Worm (Caenorhabditis elegans) whole organism, L4 larva: Measurements from ENCODE around the gene C03C10.7.

ENCODE experiments used
- F10B5.3 ChIP-seq: sonication (generic microtip); optimal IDR thresholded peaks from 2 replicates; lab custom pipeline; 2016; ENCODE audit warnings: mild to moderate bottlenecking, missing genetic modification characterization, missing compliant biosample characterization
- F44E2.7 ChIP-seq: fragments of 200-800 bp; sonication (Bioruptor generic); IDR thresholded peaks from 2 replicates; pipeline ENCODE4 v2.1.2; 2022; ENCODE audit warnings: missing genetic modification characterization, missing compliant biosample characterization
- T20F7.1 ChIP-seq: fragments of 200-800 bp; sonication (Bioruptor generic); optimal IDR thresholded peaks from 2 replicates; lab custom pipeline; 2018; ENCODE audit warnings: mild to moderate bottlenecking, missing genetic modification characterization, missing compliant biosample characterization
- Y5F2A.4 ChIP-seq: fragments of 200-800 bp; sonication (Bioruptor generic); optimal IDR thresholded peaks from 2 replicates; lab custom pipeline; 2018; ENCODE audit warnings: mild to moderate bottlenecking, missing genetic modification characterization, missing compliant biosample characterization
- Y75B8A.6 ChIP-seq: fragments of 200-800 bp; sonication (Bioruptor generic); IDR thresholded peaks from 2 replicates; pipeline ENCODE4 v1.3.6; 2022; ENCODE audit warnings: missing genetic modification reagents, missing genetic modification characterization, missing compliant biosample characterization
- ZK337.2 ChIP-seq: fragments of 200-800 bp; sonication (Bioruptor generic); IDR thresholded peaks from 2 replicates; pipeline ENCODE4 v1.3.6; 2022; ENCODE audit warnings: missing genetic modification reagents, missing genetic modification characterization, missing compliant biosample characterization
- aha-1 ChIP-seq: fragments of 150-350 bp; peaks from one replicate; lab custom pipeline; 2014; ENCODE audit warnings: missing biosample characterization, missing genetic modification characterization
- arid-1 ChIP-seq: fragments of 200-800 bp; sonication (Bioruptor generic); conservative IDR thresholded peaks from 2 replicates; pipeline ENCODE4 v1.3.6; 2022; ENCODE audit warnings: missing genetic modification reagents, missing genetic modification characterization, missing compliant biosample characterization
- ceh-20 ChIP-seq: fragments of 200-800 bp; sonication (Bioruptor generic); IDR thresholded peaks from 2 replicates; pipeline ENCODE4 v1.3.6; 2022; ENCODE audit warnings: missing genetic modification reagents, missing genetic modification characterization, missing compliant biosample characterization
- ceh-82 ChIP-seq: sonication (generic microtip); optimal IDR thresholded peaks from 2 replicates; lab custom pipeline; 2017; ENCODE audit warnings: missing biosample characterization, missing genetic modification characterization
- ces-1 ChIP-seq: fragments of 150-350 bp; sonication (generic microtip); optimal IDR thresholded peaks from 4 replicates; lab custom pipeline; 2014; ENCODE audit warnings: missing biosample characterization, missing genetic modification reagents, missing genetic modification characterization
- dve-1 ChIP-seq: sonication (generic microtip); optimal IDR thresholded peaks from 2 replicates; lab custom pipeline; 2017; ENCODE audit warnings: antibody characterized with exemption, mild to moderate bottlenecking, missing genetic modification characterization, missing compliant biosample characterization; ENCODE audit not compliant: insufficient read depth
- egl-27 ChIP-seq: sonication (generic microtip); optimal IDR thresholded peaks from 3 replicates; lab custom pipeline; 2017; ENCODE audit warnings: missing biosample characterization, missing genetic modification reagents, missing genetic modification characterization
- fkh-10 ChIP-seq: fragments of 150-350 bp; optimal IDR thresholded peaks from 2 replicates; lab custom pipeline; 2014; ENCODE audit warnings: missing biosample characterization, missing genetic modification reagents, missing genetic modification characterization
- jun-1 ChIP-seq: fragments of 150-350 bp; optimal IDR thresholded peaks from 2 replicates; lab custom pipeline; 2014; ENCODE audit warnings: missing biosample characterization, missing genetic modification reagents, missing genetic modification characterization
- lin-15B ChIP-seq: fragments of 150-350 bp; sonication (generic microtip); optimal IDR thresholded peaks from 3 replicates; lab custom pipeline; 2014; ENCODE audit warnings: missing biosample characterization, missing genetic modification characterization
- lsy-2 ChIP-seq, 2 experiments: fragments of 150-350 bp in 1 of 2; sonication (generic microtip) in 1 of 2; optimal IDR thresholded peaks; 2 replicates each; lab custom pipeline; 2014 to 2017; ENCODE audit warnings: missing biosample characterization in 2 of 2, missing genetic modification characterization in 2 of 2
- mdl-1 ChIP-seq, 2 experiments: fragments of 150-350 bp in 1 of 2; sonication (generic microtip) in 1 of 2; optimal IDR thresholded peaks; 2 replicates each; lab custom pipeline; 2014 to 2017; ENCODE audit warnings: missing biosample characterization in 2 of 2, missing genetic modification characterization in 2 of 2
- mes-2 ChIP-seq: sonication (generic microtip); optimal IDR thresholded peaks from 2 replicates; lab custom pipeline; 2016; ENCODE audit warnings: missing genotype, mild to moderate bottlenecking, missing genetic modification characterization, missing compliant biosample characterization; ENCODE audit not compliant: poor library complexity, severe bottlenecking
- nhr-111 ChIP-seq: fragments of 200-800 bp; sonication (Bioruptor generic); optimal IDR thresholded peaks from 2 replicates; lab custom pipeline; 2018; ENCODE audit warnings: mild to moderate bottlenecking, missing genetic modification characterization, missing compliant biosample characterization
- nhr-25 ChIP-seq: sonication (generic microtip); optimal IDR thresholded peaks from 2 replicates; lab custom pipeline; 2017; ENCODE audit warnings: missing genetic modification characterization, mild to moderate bottlenecking, missing compliant biosample characterization, antibody characterized with exemption, moderate library complexity, borderline replicate concordance; ENCODE audit not compliant: insufficient read depth
- php-3 ChIP-seq: fragments of 200-800 bp; sonication (Bioruptor generic); IDR thresholded peaks from 2 replicates; pipeline ENCODE4 v1.3.6; 2022; ENCODE audit warnings: missing genetic modification reagents, missing genetic modification characterization, missing compliant biosample characterization
- sdz-12 ChIP-seq: fragments of 200-800 bp; sonication (Bioruptor generic); optimal IDR thresholded peaks from 2 replicates; lab custom pipeline; 2018; ENCODE audit warnings: mild to moderate bottlenecking, missing genetic modification characterization, missing compliant biosample characterization
- set-16 ChIP-seq: fragments of 200-800 bp; sonication (Bioruptor generic); IDR thresholded peaks from 2 replicates; pipeline ENCODE4 v1.3.6; 2022; ENCODE audit warnings: missing genetic modification reagents, missing genetic modification characterization, missing compliant biosample characterization
- snpc-1.2 ChIP-seq: fragments of 200-800 bp; sonication (Bioruptor generic); IDR thresholded peaks from 2 replicates; pipeline ENCODE4 v1.3.6; 2022; ENCODE audit warnings: missing genetic modification reagents, missing genetic modification characterization, missing compliant biosample characterization
- spr-1 ChIP-seq: sonication (generic microtip); optimal IDR thresholded peaks from 2 replicates; lab custom pipeline; 2016; ENCODE audit warnings: mild to moderate bottlenecking, missing genetic modification characterization, missing compliant biosample characterization
- unc-62 ChIP-seq, 3 experiments: fragments of 150-350 bp in 1 of 3; sonication (generic microtip); optimal IDR thresholded peaks in 2 of 3; peaks in 1 of 3; 1 replicate in 1 of 3; 2 replicates in 2 of 3; lab custom pipeline; 2014 to 2017; ENCODE audit warnings: missing biosample characterization in 3 of 3, missing genetic modification characterization in 3 of 3, missing genetic modification reagents in 3 of 3, missing genotype in 1 of 3
- zag-1 ChIP-seq: fragments of 150-350 bp; optimal IDR thresholded peaks from 2 replicates; lab custom pipeline; 2014; ENCODE audit warnings: missing biosample characterization, missing genetic modification characterization
- zfp-2 ChIP-seq: sonication (generic microtip); optimal IDR thresholded peaks from 2 replicates; lab custom pipeline; 2016; ENCODE audit warnings: mild to moderate bottlenecking, missing genetic modification characterization, missing compliant biosample characterization
- ztf-7 ChIP-seq: fragments of 150-350 bp; optimal IDR thresholded peaks from 2 replicates; lab custom pipeline; 2014; ENCODE audit warnings: missing biosample characterization, missing genetic modification characterization

Gene C03C10.7

ce11 chrIII:4119736-4120135, 23.9 kb downstream of the C03C10.7 start:
- TF ChIP-seq aha-1 (tag; lab: Kevin White, UChicago) (peak; percentile 74), nhr-111 (GFP tag; lab: Kevin White, UChicago) (no peak), F10B5.3 (tag; lab: Kevin White, UChicago) (no peak), ces-1 (GFP tag; lab: Kevin White, UChicago) (peak; percentile 54), lin-15B (tag; lab: Kevin White, UChicago) (no peak)

- TF ChIP-seq fkh-10 (GFP tag; lab: Kevin White, UChicago): no peak
- no peak for TF ChIP-seq nhr-25 (tag; lab: Kevin White, UChicago)
- no peak for TF ChIP-seq lsy-2 (tag; optimal IDR thresholded peaks at IDR 0.05; lab: Kevin White, UChicago)
- TF ChIP-seq nhr-111 (GFP tag; lab: Kevin White, UChicago): no peak
- TF ChIP-seq aha-1 (tag; lab: Kevin White, UChicago): peak; percentile 66
- no peak for TF ChIP-seq egl-27
- no peak for TF ChIP-seq sdz-12
Measured at ce11 chrIII:4120386-4120785, 24.5 kb downstream of the C03C10.7 start.

- TF ChIP-seq php-3: no peak
- TF ChIP-seq mdl-1 (tag; optimal IDR thresholded peaks at IDR 0.05; lab: Kevin White, UChicago): no peak
- no peak for TF ChIP-seq zfp-2 (tag; lab: Kevin White, UChicago)
- no peak for TF ChIP-seq ceh-20 (GFP tag; lab: Robert Waterston, UW)
- no peak for TF ChIP-seq arid-1
- TF ChIP-seq jun-1 (tag; lab: Kevin White, UChicago): no peak
- no peak for TF ChIP-seq ZK337.2 (GFP tag; lab: Robert Waterston, UW)
- no peak for TF ChIP-seq spr-1
- TF ChIP-seq Y75B8A.6 (GFP tag; lab: Robert Waterston, UW): no peak
- no peak for TF ChIP-seq mes-2
Measured at ce11 chrIII:4123277-4123676, 27.4 kb downstream of the C03C10.7 start.

- TF ChIP-seq set-16 (no peak), F10B5.3 (tag; lab: Kevin White, UChicago) (no peak), fkh-10 (GFP tag; lab: Kevin White, UChicago) (peak; percentile 54)
Measured at ce11 chrIII:4123900-4124299, 28.1 kb downstream of the C03C10.7 start.

ce11 chrIII:4131814-4132555, 36.1 kb downstream of the C03C10.7 start:
- peak; percentile 67 for TF ChIP-seq ces-1 (GFP tag; lab: Kevin White, UChicago)
- no peak for TF ChIP-seq egl-27

- TF ChIP-seq set-16: peak; percentile 93
- TF ChIP-seq ZK337.2 (GFP tag; lab: Robert Waterston, UW): no peak
- TF ChIP-seq, all 104 proteins: peak for 1
Measured at ce11 chrIII:4134059-4134458, 38.2 kb downstream of the C03C10.7 start.

- no peak for TF ChIP-seq jun-1 (tag; lab: Kevin White, UChicago)
- no peak for TF ChIP-seq ceh-82
- peak in 1 of 2 experiments; percentile 66 for TF ChIP-seq unc-62 (GFP tag; optimal IDR thresholded peaks at IDR 0.05 in 1 of 2; lab: Kevin White, UChicago)
- no peak for TF ChIP-seq unc-62 (tag; optimal IDR thresholded peaks at IDR 0.05; lab: Kevin White, UChicago)
Measured at ce11 chrIII:4137180-4137579, 41.3 kb downstream of the C03C10.7 start.

- TF ChIP-seq F44E2.7 (GFP tag; lab: Robert Waterston, UW): no peak
- TF ChIP-seq F10B5.3 (tag; lab: Kevin White, UChicago): no peak
- TF ChIP-seq ceh-20 (GFP tag; lab: Robert Waterston, UW): no peak
- TF ChIP-seq dve-1 (tag; lab: Kevin White, UChicago): no peak
- TF ChIP-seq ztf-7 (tag; lab: Kevin White, UChicago): no peak
- TF ChIP-seq T20F7.1 (GFP tag; lab: Kevin White, UChicago): no peak
- TF ChIP-seq Y75B8A.6 (GFP tag; lab: Robert Waterston, UW): no peak
- no peak for TF ChIP-seq lin-15B (tag; lab: Kevin White, UChicago)
- no peak for TF ChIP-seq snpc-1.2
- TF ChIP-seq spr-1: no peak
- TF ChIP-seq zag-1 (tag; lab: Kevin White, UChicago): no peak
- TF ChIP-seq Y5F2A.4: no peak
Measured at ce11 chrIII:4143170-4143569, 47.3 kb downstream of the C03C10.7 start.
